Fruit fly (Drosophila melanogaster) whole organism, embryonic: Measurements from ENCODE around the gene MRP.

Experiments used
- Ada2b ChIP-seq: fragments of 200-800 bp; sonication (Bioruptor generic); IDR thresholded peaks from 2 replicates; pipeline ENCODE4 v1.3.6; 2022; ENCODE audit warnings: missing biosample characterization, missing genetic modification characterization
- Aef1 ChIP-seq: fragments of 200-800 bp; sonication (Bioruptor generic); IDR thresholded peaks from 3 replicates; pipeline ENCODE4 v1.3.6; 2022; ENCODE audit warnings: missing biosample characterization, missing genetic modification characterization
- Antp ChIP-seq: fragments of 200-800 bp; sonication (Bioruptor generic); optimal IDR thresholded peaks from 3 replicates; lab custom pipeline; 2016; ENCODE audit warnings: missing biosample characterization, missing genetic modification characterization
- Bteb2 ChIP-seq: fragments of 200-800 bp; sonication (Bioruptor generic); optimal IDR thresholded peaks from 2 replicates; lab custom pipeline; 2016; ENCODE audit warnings: missing biosample characterization, missing genetic modification characterization
- CG13287 ChIP-seq: fragments of 200-800 bp; sonication (Bioruptor generic); IDR thresholded peaks from 2 replicates; pipeline ENCODE4 v1.3.6; 2022; ENCODE audit warnings: missing biosample characterization, missing genetic modification characterization; ENCODE audit not compliant: partially characterized antibody
- CG1603 ChIP-seq: fragments of 200-800 bp; sonication (Bioruptor generic); optimal IDR thresholded peaks from 2 replicates; lab custom pipeline; 2019; ENCODE audit warnings: missing biosample characterization, mild to moderate bottlenecking, missing genetic modification characterization, moderate library complexity
- CG2199 ChIP-seq: fragments of 200-800 bp; sonication (Bioruptor generic); IDR thresholded peaks from 3 replicates; pipeline ENCODE4 v1.3.6; 2022; ENCODE audit warnings: missing biosample characterization, missing genetic modification characterization
- CG31224 ChIP-seq: fragments of 200-800 bp; sonication (Bioruptor generic); IDR thresholded peaks from 2 replicates; pipeline ENCODE4 v1.3.6; 2022; ENCODE audit warnings: missing biosample characterization, missing genetic modification characterization
- CG3281 ChIP-seq: fragments of 200-800 bp; sonication (Bioruptor generic); optimal IDR thresholded peaks from 3 replicates; lab custom pipeline; 2017; ENCODE audit warnings: missing biosample characterization, mild to moderate bottlenecking, missing genetic modification characterization
- CG34376 ChIP-seq: fragments of 200-800 bp; sonication (Bioruptor generic); optimal IDR thresholded peaks from 2 replicates; lab custom pipeline; 2018; ENCODE audit warnings: missing biosample characterization, mild to moderate bottlenecking, missing genetic modification characterization
- CG3847 ChIP-seq: fragments of 200-800 bp; sonication (Bioruptor generic); IDR thresholded peaks from 2 replicates; pipeline ENCODE4 v1.3.6; 2022; ENCODE audit warnings: missing biosample characterization, missing genetic modification characterization
- CG5180 ChIP-seq: fragments of 200-800 bp; sonication (Bioruptor generic); optimal IDR thresholded peaks from 3 replicates; lab custom pipeline; 2017; ENCODE audit warnings: missing biosample characterization, missing genetic modification characterization, mild to moderate bottlenecking, moderate library complexity, missing genetic modification reagents
- CG6175 ChIP-seq: fragments of 200-800 bp; sonication (Bioruptor generic); IDR thresholded peaks from 3 replicates; pipeline ENCODE4 v1.3.6; 2022; ENCODE audit warnings: missing biosample characterization, missing genetic modification characterization
- CG6765 ChIP-seq: fragments of 200-800 bp; sonication (Bioruptor generic); optimal IDR thresholded peaks from 3 replicates; lab custom pipeline; 2017; ENCODE audit warnings: missing biosample characterization, mild to moderate bottlenecking, missing genetic modification characterization
- CG9932 ChIP-seq: fragments of 200-800 bp; sonication (Bioruptor generic); IDR thresholded peaks from 2 replicates; pipeline ENCODE4 v1.3.6; 2022; ENCODE audit warnings: missing biosample characterization, missing genetic modification characterization
- CHES-1-like ChIP-seq: fragments of 200-800 bp; sonication (Bioruptor generic); optimal IDR thresholded peaks from 2 replicates; lab custom pipeline; 2016; ENCODE audit warnings: missing biosample characterization, missing genetic modification characterization
- Dbx ChIP-seq: fragments of 200-800 bp; sonication (Bioruptor generic); IDR thresholded peaks from 3 replicates; pipeline ENCODE4 v1.3.6; 2022; ENCODE audit warnings: missing biosample characterization, missing genetic modification characterization
- E2f1 ChIP-seq: fragments of 200-800 bp; sonication (Bioruptor generic); IDR thresholded peaks from 2 replicates; pipeline ENCODE4 v1.3.6; 2022; ENCODE audit warnings: missing biosample characterization, missing genetic modification characterization
- Elba2 ChIP-seq: fragments of 200-800 bp; sonication (Bioruptor generic); optimal IDR thresholded peaks from 3 replicates; lab custom pipeline; 2016; ENCODE audit warnings: missing biosample characterization, missing genetic modification characterization
- Fer1 ChIP-seq: fragments of 200-800 bp; sonication (Bioruptor generic); optimal IDR thresholded peaks from 2 replicates; lab custom pipeline; 2017; ENCODE audit warnings: missing biosample characterization, mild to moderate bottlenecking, missing genetic modification characterization
- HLH4C ChIP-seq: fragments of 200-800 bp; sonication (Bioruptor generic); IDR thresholded peaks from 3 replicates; pipeline ENCODE4 v1.3.6; 2022; ENCODE audit warnings: missing biosample characterization, missing genetic modification characterization; ENCODE audit not compliant: partially characterized antibody
- HmgZ ChIP-seq: fragments of 200-800 bp; sonication (Bioruptor generic); optimal IDR thresholded peaks from 2 replicates; lab custom pipeline; 2018; ENCODE audit warnings: missing biosample characterization, mild to moderate bottlenecking, missing genetic modification characterization
- Jarid2 ChIP-seq: fragments of 200-800 bp; sonication (Bioruptor generic); optimal IDR thresholded peaks from 3 replicates; lab custom pipeline; 2017; ENCODE audit warnings: mild to moderate bottlenecking, missing biosample characterization, missing genetic modification reagents, missing genetic modification characterization
- Med ChIP-seq: fragments of 200-800 bp; sonication (Bioruptor generic); peaks from one replicate; lab custom pipeline; 2016; ENCODE audit warnings: missing biosample characterization, missing genetic modification characterization, mild to moderate bottlenecking, inconsistent platforms, moderate library complexity
- Myb ChIP-seq: fragments of 200-800 bp; sonication (Bioruptor generic); optimal IDR thresholded peaks from 2 replicates; lab custom pipeline; 2016; ENCODE audit warnings: missing biosample characterization, missing genetic modification characterization
- NFAT ChIP-seq: fragments of 200-800 bp; sonication (Bioruptor generic); IDR thresholded peaks from 2 replicates; pipeline ENCODE4 v1.3.6; 2022; ENCODE audit warnings: missing biosample characterization, missing genetic modification characterization
- Nf-YA ChIP-seq: fragments of 200-800 bp; sonication (Bioruptor generic); IDR thresholded peaks from 2 replicates; pipeline ENCODE4 v1.3.6; 2022; ENCODE audit warnings: missing biosample characterization, missing genetic modification characterization
- Nf-YC ChIP-seq: fragments of 200-800 bp; optimal IDR thresholded peaks from 3 replicates; lab custom pipeline; 2019; ENCODE audit warnings: missing biosample characterization, mild to moderate bottlenecking, missing genetic modification characterization, moderate library complexity
- NfI ChIP-seq: fragments of 200-800 bp; sonication (Bioruptor generic); optimal IDR thresholded peaks from 3 replicates; lab custom pipeline; 2018; ENCODE audit warnings: missing biosample characterization, mild to moderate bottlenecking, missing genetic modification characterization, moderate library complexity
- Oli ChIP-seq: fragments of 200-800 bp; sonication (Bioruptor generic); optimal IDR thresholded peaks from 2 replicates; lab custom pipeline; 2018; ENCODE audit warnings: missing biosample characterization, mild to moderate bottlenecking, missing genetic modification characterization, moderate library complexity
- Rfx ChIP-seq: fragments of 200-800 bp; sonication (Bioruptor generic); IDR thresholded peaks from 2 replicates; pipeline ENCODE4 v1.3.6; 2022; ENCODE audit warnings: missing biosample characterization, missing genetic modification characterization
- Sox100B ChIP-seq: fragments of 200-800 bp; sonication (Bioruptor generic); optimal IDR thresholded peaks from 3 replicates; lab custom pipeline; 2018; ENCODE audit warnings: missing biosample characterization, mild to moderate bottlenecking, missing genetic modification characterization
- Tbp ChIP-seq: fragments of >200 bp; optimal IDR thresholded peaks from 2 replicates; lab custom pipeline; 2018; ENCODE audit warnings: missing biosample characterization, missing genetic modification characterization
- Trl ChIP-seq, 3 experiments: fragments of >200 bp in 2 of 3; fragments of 200-800 bp in 1 of 3; sonication (Bioruptor generic) in 1 of 3; optimal IDR thresholded peaks; 2 replicates in 1 of 3; 3 replicates in 2 of 3; lab custom pipeline; 2016 to 2017; ENCODE audit warnings: missing biosample characterization in 1 of 3, missing genetic modification characterization in 1 of 3
- fd96Cb ChIP-seq: fragments of 200-800 bp; sonication (Bioruptor generic); optimal IDR thresholded peaks from 2 replicates; lab custom pipeline; 2018; ENCODE audit warnings: missing biosample characterization, mild to moderate bottlenecking, missing genetic modification characterization, moderate library complexity
- grn ChIP-seq: fragments of 200-800 bp; sonication (Bioruptor generic); optimal IDR thresholded peaks from 3 replicates; lab custom pipeline; 2017; ENCODE audit warnings: missing biosample characterization, missing genetic modification characterization
- gsb-n ChIP-seq: fragments of 200-800 bp; sonication (Bioruptor generic); optimal IDR thresholded peaks from 3 replicates; lab custom pipeline; 2018; ENCODE audit warnings: missing biosample characterization, mild to moderate bottlenecking, missing genetic modification characterization
- mirr ChIP-seq: fragments of 200-800 bp; sonication (Bioruptor generic); optimal IDR thresholded peaks from 3 replicates; lab custom pipeline; 2018; ENCODE audit warnings: missing biosample characterization, mild to moderate bottlenecking, missing genetic modification characterization
- p53 ChIP-seq: fragments of 200-800 bp; sonication (Bioruptor generic); optimal IDR thresholded peaks from 2 replicates; lab custom pipeline; 2016; ENCODE audit warnings: missing biosample characterization, missing genetic modification characterization
- sd ChIP-seq: fragments of 200-800 bp; sonication (Bioruptor generic); optimal IDR thresholded peaks from 3 replicates; lab custom pipeline; 2018; ENCODE audit warnings: missing biosample characterization, mild to moderate bottlenecking, missing genetic modification characterization, moderate library complexity
- seq ChIP-seq: fragments of 200-800 bp; sonication (Bioruptor generic); IDR thresholded peaks from 2 replicates; pipeline ENCODE4 v1.3.6; 2022; ENCODE audit warnings: missing biosample characterization, missing genetic modification characterization
- shn ChIP-seq: fragments of 200-800 bp; sonication (Bioruptor generic); optimal IDR thresholded peaks from 3 replicates; lab custom pipeline; 2016; ENCODE audit warnings: missing biosample characterization, missing genetic modification characterization
- sna ChIP-seq: fragments of 200-800 bp; sonication (Bioruptor generic); IDR thresholded peaks from 2 replicates; pipeline ENCODE4 v1.3.6; 2022; ENCODE audit warnings: missing biosample characterization, missing genetic modification characterization; ENCODE audit not compliant: partially characterized antibody
- so ChIP-seq: fragments of 200-800 bp; sonication (Bioruptor generic); IDR thresholded peaks from 3 replicates; pipeline ENCODE4 v1.3.6; 2022; ENCODE audit warnings: missing biosample characterization, missing genetic modification characterization
- sqz ChIP-seq: fragments of 200-800 bp; sonication (Bioruptor generic); optimal IDR thresholded peaks from 3 replicates; lab custom pipeline; 2018; ENCODE audit warnings: missing biosample characterization, mild to moderate bottlenecking, missing genetic modification characterization
- sug ChIP-seq: fragments of 200-800 bp; optimal IDR thresholded peaks from 2 replicates; lab custom pipeline; 2019; ENCODE audit warnings: missing biosample characterization, mild to moderate bottlenecking, missing genetic modification characterization, moderate library complexity
- tx ChIP-seq: fragments of 200-800 bp; sonication (Bioruptor generic); optimal IDR thresholded peaks from 2 replicates; lab custom pipeline; 2016; ENCODE audit warnings: missing biosample characterization, missing genetic modification characterization
- yki ChIP-seq: fragments of >200 bp; optimal IDR thresholded peaks from 3 replicates; lab custom pipeline; 2018

MRP gene

dm6 chr2L:12718437-12719376 is at the start of gene MRP (continued):
- TF ChIP-seq HLH4C (GFP tag; lab: Robert Waterston, UW), result peak; percentile 51; the same call in 1 of the 3 replicates
- peak; percentile 6 for TF ChIP-seq NfI (GFP tag; lab: Kevin White, UChicago)
- TF ChIP-seq Myb (GFP tag; lab: Kevin White, UChicago), result no peak
- peak; percentile 59; the same call in 1 of the 3 replicates for TF ChIP-seq so (GFP tag; lab: Robert Waterston, UW)
- TF ChIP-seq sna, result 0 out of 2 replicates have a peak, but pooled peaks have one; percentile 24
- TF ChIP-seq sug (tag; lab: Kevin White, UChicago), result peak; percentile 86
- peak; percentile 51 for TF ChIP-seq Nf-YC (tag; lab: Kevin White, UChicago)
- no peak for TF ChIP-seq Sox100B (GFP tag; lab: Kevin White, UChicago)
- TF ChIP-seq Oli (tag; lab: Kevin White, UChicago), result no peak
- peak; percentile 34; the same call in 1 of the 2 replicates for TF ChIP-seq Rfx
- 0 out of 2 replicates have a peak, but pooled peaks have one; percentile 16 for TF ChIP-seq Nf-YA (GFP tag; lab: Robert Waterston, UW)
- peak; percentile 34 for TF ChIP-seq CG6765
- no peak for TF ChIP-seq Ada2b (GFP tag; lab: Robert Waterston, UW)
- TF ChIP-seq E2f1, result 0 out of 2 replicates have a peak, but pooled peaks have one; percentile 35
- peak; percentile 44; the same call in 1 of the 2 replicates for TF ChIP-seq CG31224
- no peak for TF ChIP-seq shn
- TF ChIP-seq Jarid2 (GFP tag; lab: Kevin White, UChicago), result peak; percentile 89
- TF ChIP-seq CG6175, result peak; percentile 11; the same call in 1 of the 3 replicates
- peak; percentile 26 for TF ChIP-seq grn
- peak; percentile 78 for TF ChIP-seq sd (tag; lab: Kevin White, UChicago)
- no peak for TF ChIP-seq fd96Cb (tag; lab: Kevin White, UChicago)
- peak; percentile 60 for TF ChIP-seq CG5180 (GFP tag; lab: Kevin White, UChicago)
- TF ChIP-seq seq (GFP tag; lab: Robert Waterston, UW), result no peak
- TF ChIP-seq Trl (optimal IDR thresholded peaks at IDR 0.05; lab: Kevin White, UChicago), result peak in 1 of 2 experiments; percentile 83
- no peak for TF ChIP-seq Trl (GFP tag; optimal IDR thresholded peaks at IDR 0.05; lab: Kevin White, UChicago)
- no peak for TF ChIP-seq Tbp (GFP tag; lab: Kevin White, UChicago)
- TF ChIP-seq CG1603 (tag; lab: Kevin White, UChicago), result no peak
- TF ChIP-seq mirr (GFP tag; lab: Kevin White, UChicago), result peak; percentile 58
- TF ChIP-seq CG3847, result 0 out of 2 replicates have a peak, but pooled peaks have one; percentile 21
- TF ChIP-seq Antp (GFP tag; lab: Kevin White, UChicago), result no peak
- 0 out of 3 replicates have a peak, but pooled peaks have one; percentile 54 for TF ChIP-seq Dbx
- TF ChIP-seq Fer1, result peak; percentile 59
- peak; percentile 93 for TF ChIP-seq Med (GFP tag; lab: Kevin White, UChicago)
- TF ChIP-seq yki (lab: Kevin White, UChicago), result no peak
- TF ChIP-seq Aef1 (GFP tag; lab: Robert Waterston, UW), result peak; percentile 28; the same call in 1 of the 3 replicates
- no peak for TF ChIP-seq p53
- TF ChIP-seq gsb-n, result no peak
- peak; percentile 73; the same call in 2 of the 3 replicates for TF ChIP-seq CG2199
- no peak for TF ChIP-seq Elba2 (GFP tag; lab: Kevin White, UChicago)
- peak; percentile 51 for TF ChIP-seq CG13287 (GFP tag; lab: Robert Waterston, UW)
- TF ChIP-seq tx (GFP tag; lab: Kevin White, UChicago), result no peak
- peak; percentile 31; the same call in 1 of the 2 replicates for TF ChIP-seq CG9932 (GFP tag; lab: Robert Waterston, UW)
- TF ChIP-seq CG34376 (GFP tag; lab: Kevin White, UChicago), result peak; percentile 63
- peak; percentile 12 for TF ChIP-seq CG3281
- TF ChIP-seq sqz, result peak; percentile 69
- TF ChIP-seq CHES-1-like, result peak; percentile 10
- peak; percentile 26; the same call in 1 of the 2 replicates for TF ChIP-seq NFAT (GFP tag; lab: Robert Waterston, UW)
- no peak for TF ChIP-seq Bteb2 (GFP tag; lab: Kevin White, UChicago)
- TF ChIP-seq HmgZ (tag; lab: Kevin White, UChicago), result peak; percentile 4
